Worm (Caenorhabditis elegans): Measurements from ENCODE around the gene B0035.21.

The B0035.21 gene

DNA sequence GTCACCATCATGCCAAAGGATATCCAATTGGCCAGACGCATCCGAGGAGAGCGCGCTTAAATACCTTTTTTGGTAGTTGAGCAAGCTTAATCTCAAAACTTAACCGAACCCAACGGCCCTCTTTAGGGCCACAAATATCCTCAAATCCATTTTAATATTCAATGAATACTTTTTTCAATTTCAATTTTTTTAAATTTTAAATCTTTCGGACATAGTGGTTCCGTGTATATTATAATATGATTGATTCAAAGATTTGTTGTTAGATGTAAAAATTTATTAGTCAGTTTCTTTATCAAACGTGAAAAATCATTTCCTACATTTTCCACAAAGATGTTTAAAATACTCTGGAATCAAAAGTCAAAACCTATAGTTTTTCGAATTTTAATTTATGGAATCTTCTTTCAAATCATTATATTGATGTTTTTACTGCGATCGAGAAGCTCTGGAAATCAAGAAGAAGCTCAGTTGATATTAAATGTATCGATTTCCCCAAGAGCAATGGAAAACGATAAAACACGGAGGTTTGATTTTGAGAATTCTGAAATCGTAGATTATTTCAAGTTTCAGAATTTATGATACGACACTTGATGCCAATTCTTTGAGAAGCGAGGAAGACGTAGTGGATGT is at the start of gene B0035.21:
B0035.21 (plus strand) TSS at position 322 of the 627 bp plus-strand sequence.
- no peak for TF ChIP-seq unc-62 (GFP tag; optimal IDR thresholded peaks at IDR 0.05)

DNA sequence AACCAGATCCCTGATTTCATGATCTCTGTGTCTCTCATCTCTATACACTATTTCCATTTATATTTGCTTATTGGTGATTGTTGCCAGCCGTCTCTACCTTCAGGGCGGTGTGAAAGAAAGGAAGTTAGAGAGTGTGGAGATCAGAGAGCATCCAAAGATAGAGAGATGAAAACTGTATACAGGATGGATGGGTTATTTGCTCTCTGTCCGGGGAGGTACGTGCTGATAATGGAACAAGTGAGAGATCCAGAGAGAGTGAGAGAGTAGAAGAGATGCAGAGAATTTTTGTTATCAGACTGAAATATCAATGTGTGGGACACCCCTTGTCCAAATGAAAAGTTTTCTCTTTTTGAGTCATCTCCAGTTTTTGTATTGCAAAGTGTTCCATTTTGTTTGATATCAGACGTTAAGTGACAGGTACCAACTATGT is 42.9 kb upstream of the B0035.21 start:
- no peak for TF ChIP-seq unc-62 (GFP tag; optimal IDR thresholded peaks at IDR 0.05)

DNA sequence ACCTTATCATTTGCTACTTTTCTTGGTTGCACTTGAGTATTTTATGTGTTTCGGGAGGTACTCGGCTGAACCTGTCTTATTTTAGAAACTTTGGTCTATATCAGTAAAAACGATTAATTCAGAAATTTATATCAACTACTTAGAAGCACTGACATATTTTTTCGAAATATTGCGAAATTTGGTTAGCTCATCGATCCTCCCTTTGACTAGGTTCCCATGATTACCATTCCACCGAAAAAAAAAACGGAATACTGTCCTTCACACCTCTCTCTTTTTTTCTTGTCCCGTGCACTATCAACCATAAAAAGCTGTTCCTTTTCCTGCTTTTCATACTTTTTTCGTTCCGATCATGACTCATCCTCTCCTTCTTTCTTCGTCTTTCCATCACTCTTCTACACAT is 41.8 kb upstream of the B0035.21 start:
- TF ChIP-seq unc-62 (GFP tag; optimal IDR thresholded peaks at IDR 0.05) = no peak

DNA sequence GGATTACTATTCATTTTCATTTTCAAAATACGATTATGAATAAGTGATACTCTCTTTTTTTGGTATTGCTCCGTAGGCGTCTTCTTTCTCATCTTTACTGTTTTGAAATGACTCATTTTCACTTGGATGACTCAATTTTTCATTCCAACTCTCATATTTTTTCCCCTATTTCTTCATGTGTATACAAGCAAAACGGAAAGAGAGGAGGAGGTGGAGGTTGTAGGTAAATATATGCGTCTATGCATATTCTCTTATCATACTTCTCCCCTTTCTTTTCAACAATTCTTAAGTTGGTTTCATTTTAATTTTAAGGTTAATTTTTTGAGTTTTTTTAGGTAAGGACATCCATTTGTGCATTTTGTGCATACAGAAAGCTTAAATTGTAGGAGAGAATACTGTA is 40.9 kb upstream of the B0035.21 start:
- no peak for TF ChIP-seq unc-62 (GFP tag; optimal IDR thresholded peaks at IDR 0.05)

DNA sequence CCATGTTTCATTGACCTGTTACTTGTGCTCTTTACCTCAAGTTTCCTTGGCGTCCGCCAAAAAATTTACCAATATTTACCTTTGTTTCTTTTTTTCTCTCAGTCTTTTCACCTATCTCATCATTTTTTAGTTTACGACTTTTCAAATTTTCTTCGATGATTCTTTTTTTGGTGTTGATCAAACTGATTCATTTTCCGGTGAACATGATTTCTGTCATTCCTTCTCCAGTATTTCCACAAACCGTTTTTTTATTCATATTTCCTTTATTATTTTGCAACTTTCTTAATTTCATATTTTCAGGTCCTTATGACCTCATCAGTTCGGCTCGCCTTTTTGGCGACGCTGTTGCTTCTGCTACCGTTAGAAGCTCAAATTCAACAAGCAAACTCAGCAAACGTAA is 39.5 kb upstream of the B0035.21 start, which contains the start of gene F54D1.6:
F54D1.6 (plus strand) TSS at position 301 of the 400 bp plus-strand sequence.
- TF ChIP-seq unc-62 (GFP tag; optimal IDR thresholded peaks at IDR 0.05) = no peak

DNA sequence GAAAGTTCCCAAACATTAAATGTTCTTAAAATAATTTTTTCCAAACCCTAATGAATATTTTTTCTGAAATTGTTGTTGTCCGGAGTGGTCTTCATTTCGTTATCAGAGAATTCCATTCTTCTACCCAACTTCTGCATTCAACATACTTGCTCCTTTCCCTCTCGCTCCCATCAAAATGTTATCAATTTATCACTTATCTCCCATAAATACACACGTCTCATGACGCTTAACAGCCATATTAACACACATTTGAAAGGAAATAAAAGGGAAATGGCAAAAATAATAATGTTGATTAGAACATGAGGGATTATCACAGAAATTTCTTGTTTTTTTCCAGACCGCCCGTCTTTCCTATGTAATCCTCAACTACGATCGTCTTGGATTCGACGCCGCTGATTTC is 38.1 kb upstream of the B0035.21 start:
- TF ChIP-seq unc-62 (GFP tag; optimal IDR thresholded peaks at IDR 0.05) = no peak

DNA sequence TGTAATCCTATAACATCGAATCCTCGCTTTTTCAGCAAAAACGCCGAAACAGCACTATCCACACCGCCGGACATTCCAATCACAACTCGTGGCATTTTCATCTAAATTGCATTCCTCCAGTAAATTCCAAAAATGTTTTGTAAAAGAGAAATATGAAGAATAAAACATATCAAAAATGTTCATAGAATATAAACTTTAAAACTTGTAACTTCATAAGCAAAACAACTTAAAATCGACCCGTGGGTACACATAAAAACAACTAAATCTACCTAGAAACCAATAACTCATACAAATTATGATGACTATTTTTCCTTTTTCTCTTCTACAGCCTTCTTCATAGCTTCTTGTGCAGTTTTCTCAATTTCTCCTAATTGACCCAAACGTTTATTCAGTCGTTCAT is 30.3 kb upstream of the B0035.21 start, which contains the start of gene mttu-1:
mttu-1 (minus strand) TSS at position 101 of the 400 bp plus-strand sequence.
- TF ChIP-seq unc-62 (GFP tag; optimal IDR thresholded peaks at IDR 0.05) = no peak

DNA sequence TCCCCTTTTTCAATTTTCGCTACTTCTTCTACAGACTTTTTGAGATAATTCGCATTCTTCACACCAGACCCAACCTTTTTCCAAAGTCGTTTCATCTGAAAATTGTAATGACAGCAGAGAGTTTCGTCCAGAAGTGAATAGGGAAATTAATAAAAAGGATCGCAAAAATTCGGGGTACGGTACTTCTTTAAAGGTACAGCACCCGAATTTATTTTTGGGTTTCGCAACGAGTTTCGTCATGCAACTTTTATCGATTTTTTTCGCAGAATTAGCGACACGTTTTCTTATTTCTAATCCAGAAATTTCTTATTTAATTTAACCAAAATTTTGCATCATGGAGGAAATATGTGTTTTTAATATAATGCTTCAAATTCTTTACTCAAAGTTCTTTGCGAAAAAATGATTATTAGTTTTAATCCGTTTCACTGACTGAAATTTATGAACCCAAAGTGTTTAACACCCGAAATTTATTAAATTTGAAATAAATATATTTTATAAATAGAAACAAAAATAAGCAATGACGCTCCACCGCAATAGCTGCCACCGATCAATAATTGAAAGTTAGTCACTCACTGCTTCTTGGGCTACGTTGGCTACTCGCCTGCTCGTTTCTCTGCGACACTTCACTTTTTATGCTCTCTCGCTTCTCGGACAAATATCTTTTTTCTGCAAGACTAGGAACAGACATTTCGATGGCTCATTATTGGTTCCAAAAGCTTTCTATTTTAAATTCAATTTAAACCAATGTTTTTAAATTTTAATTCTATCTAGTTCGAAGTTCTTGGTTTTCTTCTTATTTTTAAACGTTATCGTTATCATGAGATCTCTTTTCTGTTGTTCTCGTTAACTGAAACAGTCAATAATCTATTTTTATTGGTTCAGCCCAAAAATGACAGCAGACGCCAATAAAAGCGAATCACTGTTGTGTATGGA is 28.6 kb upstream of the B0035.21 start, which contains the start of the genes B0035.15 and dnj-1:
B0035.15 (minus strand) TSS at position 99 of the 933 bp plus-strand sequence.
dnj-1 (plus strand) TSS at position 883 of the 933 bp plus-strand sequence.
- no peak for TF ChIP-seq unc-62 (GFP tag; optimal IDR thresholded peaks at IDR 0.05)

DNA sequence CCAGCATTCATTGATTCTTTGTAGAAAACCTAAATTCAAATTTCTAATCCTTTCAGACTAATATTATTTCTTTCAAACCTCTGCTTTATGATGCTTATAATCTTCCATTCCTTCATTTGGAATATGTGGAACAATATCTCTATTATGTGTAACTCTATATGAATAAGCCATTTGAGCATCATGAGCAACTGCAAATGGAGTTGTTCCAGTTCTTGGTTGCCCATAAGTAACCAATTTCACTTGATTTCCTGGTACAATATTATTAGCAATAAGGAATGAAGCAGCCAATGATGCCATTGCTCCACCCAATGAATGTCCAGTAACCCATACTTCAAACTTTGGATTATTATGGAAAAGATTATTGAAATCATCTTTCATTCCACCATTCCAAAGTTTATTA is 22.1 kb upstream of the B0035.21 start:
- no peak for TF ChIP-seq unc-62 (GFP tag; optimal IDR thresholded peaks at IDR 0.05)

DNA sequence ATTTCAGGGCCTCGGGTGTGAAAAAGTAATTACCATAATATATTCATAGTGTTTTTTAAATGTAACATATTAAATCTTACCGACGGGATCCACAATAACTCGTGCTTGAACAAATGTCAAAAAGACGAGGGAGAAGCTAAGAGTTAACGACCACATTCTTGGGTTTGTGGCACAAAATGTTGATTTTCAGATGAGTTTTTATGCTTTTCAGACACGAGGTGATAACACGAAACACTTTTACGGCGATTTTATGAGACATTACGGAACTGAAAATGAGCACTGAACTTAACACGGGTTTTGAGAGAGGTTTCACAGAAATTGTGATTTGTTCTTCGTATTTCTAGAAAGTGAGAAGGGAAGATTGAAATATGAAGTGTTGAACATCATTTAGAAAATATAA is 20.5 kb upstream of the B0035.21 start, which contains the start of gene B0035.13:
B0035.13 (minus strand) TSS at position 173 of the 400 bp plus-strand sequence.
- no peak for TF ChIP-seq unc-62 (GFP tag; optimal IDR thresholded peaks at IDR 0.05)

DNA sequence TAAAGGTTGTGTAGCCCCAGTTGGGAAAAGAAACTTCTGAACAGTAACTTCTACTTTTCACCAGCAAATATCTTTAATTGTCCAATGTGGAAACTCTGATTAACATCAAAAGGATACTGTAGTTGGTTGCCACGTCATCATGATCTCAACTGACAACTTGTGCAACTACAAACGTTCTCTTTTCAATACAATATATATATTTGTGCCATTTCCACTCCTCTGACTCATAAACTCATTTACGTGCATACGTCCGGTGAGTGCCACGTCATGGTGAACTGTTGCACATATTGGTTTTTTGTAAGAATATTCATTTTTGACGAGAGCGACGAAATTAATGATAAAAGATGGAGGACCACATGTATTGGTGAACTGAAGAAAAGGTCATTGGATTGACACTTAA is 19.3 kb upstream of the B0035.21 start:
- TF ChIP-seq unc-62 (GFP tag; optimal IDR thresholded peaks at IDR 0.05) = no peak

DNA sequence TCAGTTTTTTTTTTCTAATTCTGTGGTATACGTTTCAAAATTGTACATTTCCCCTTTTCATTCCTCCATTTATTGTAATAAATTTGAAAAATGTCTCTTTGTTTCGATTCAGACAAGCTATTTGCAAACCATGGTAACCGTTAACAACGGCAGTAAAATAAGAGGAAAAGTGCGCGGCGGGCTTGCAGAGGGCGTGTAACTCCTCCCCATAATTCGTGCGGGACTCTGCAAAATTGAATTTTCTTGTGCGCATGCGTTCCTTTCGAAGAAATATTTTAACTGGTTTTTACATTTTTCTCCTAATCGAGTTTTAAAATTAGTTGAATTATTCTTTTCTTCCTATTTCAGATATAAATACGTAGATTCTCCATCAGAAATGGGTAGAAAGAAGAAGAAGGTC is 16.4 kb upstream of the B0035.21 start, which contains the start of gene znf-207:
znf-207 (plus strand) TSS at position 349 of the 400 bp plus-strand sequence.
- TF ChIP-seq unc-62 (GFP tag; optimal IDR thresholded peaks at IDR 0.05) = no peak

DNA sequence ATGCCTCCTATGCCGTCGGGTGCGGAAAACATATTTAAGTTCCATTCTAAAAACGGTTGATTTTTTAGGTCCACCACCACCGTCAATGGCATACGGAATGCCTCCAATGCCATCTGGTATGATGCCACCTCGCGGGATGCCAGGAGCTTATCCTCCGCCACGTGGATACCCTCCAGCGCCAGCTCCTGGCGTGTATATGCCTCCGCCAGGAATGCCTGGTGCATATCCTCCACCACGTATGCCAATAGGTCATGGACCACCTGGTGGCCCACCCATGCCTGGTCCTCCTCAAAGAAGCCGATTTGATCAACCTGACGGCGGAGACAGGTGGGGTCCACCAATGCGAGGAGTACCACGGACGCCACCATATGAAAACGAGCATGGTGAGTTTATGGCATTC is 15.6 kb upstream of the B0035.21 start:
- TF ChIP-seq unc-62 (GFP tag; optimal IDR thresholded peaks at IDR 0.05) = no peak

DNA sequence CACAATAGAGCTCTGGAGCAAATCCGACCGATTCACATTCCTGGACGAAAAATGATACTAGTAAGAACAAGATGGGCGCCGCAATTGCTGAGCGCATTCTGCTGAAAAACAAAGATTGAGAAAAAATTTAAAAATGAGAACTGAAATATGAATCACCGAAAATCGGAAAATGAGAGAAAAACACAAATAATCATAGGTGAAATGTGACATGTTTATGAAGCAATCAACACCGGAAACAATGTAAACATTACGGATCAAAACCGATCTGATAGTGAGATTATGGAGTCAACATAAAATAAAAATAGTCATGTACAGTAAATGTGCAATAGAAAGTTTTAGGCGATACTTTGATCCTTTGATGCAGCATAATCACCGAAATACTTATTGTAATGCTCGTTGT is 13.2 kb upstream of the B0035.21 start, which contains the start of gene dnj-2:
dnj-2 (minus strand) TSS at position 101 of the 400 bp plus-strand sequence.
- no peak for TF ChIP-seq unc-62 (GFP tag; optimal IDR thresholded peaks at IDR 0.05)

DNA sequence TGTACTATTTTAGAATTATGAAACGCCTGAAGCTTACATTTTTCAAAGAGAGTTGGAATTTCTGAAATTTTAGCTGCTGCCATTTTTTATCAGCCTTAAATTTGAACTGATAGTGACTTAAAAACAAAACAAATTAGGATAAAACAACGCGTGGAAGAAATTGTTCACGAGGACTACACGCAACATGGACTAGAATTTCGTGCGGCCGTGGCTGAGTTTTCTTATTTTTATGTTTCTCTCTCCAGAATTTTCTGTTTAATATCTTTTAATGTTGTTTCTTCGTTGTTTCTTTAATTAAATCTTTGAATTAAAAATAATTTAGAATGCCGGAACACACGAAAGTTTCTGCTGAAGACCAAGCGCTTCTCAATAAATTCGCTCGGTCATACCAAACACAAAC is 12.2 kb upstream of the B0035.21 start, which contains the start of the genes B0035.3, B0035.22 and pfd-4:
B0035.3 (minus strand) TSS at position 114 of the 400 bp plus-strand sequence.
B0035.22 (plus strand) TSS at position 269 of the 400 bp plus-strand sequence.
pfd-4 (plus strand) TSS at position 323 of the 400 bp plus-strand sequence.
- TF ChIP-seq unc-62 (GFP tag; optimal IDR thresholded peaks at IDR 0.05) = no peak

DNA sequence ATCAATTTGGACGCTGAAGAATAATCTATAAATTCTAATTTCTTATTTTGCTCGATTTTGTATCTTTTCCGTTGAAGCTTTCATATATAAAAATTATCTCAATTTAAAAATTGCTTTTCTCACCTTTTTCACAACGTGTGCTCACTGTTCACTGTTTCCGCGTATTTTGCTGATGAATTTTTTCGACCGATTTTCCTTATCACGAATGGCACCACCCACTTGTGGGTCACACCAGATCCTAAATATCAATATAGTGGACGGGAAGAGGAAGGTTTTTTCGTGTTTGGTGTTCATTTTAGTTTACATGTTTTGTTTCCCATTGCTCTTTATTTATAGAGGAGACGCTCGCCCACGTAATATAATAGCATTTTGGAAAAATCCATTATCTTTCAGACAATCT is 11.4 kb upstream of the B0035.21 start:
- TF ChIP-seq unc-62 (GFP tag; optimal IDR thresholded peaks at IDR 0.05) = no peak

Data from whole organism, dauer.